Worm (Caenorhabditis elegans): ENCODE results near the gene C28F5.1.

DNA sequence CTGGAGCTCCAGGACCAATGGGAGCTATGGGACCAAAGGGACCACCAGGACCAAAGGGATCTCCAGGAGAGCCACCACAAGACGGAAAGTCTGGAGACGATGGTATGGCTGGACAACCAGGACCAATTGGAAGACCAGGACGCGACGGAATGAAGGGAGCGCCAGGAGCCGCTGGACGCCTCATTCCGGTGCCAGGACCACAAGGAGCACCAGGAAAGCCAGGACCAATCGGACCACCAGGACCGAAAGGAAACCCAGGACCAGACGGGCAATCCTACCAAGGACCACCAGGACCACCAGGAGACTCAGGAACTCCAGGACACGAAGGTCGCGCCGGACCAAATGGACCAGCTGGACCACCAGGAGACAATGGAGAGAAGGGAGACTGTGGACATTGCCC is 39.7 kb downstream of the C28F5.1 start:
- no peak for TF ChIP-seq pqm-1 (tag; optimal IDR thresholded peaks at IDR 0.05)
- no peak for TF ChIP-seq nhr-237 (tag; optimal IDR thresholded peaks at IDR 0.05)
- no peak for TF ChIP-seq ztf-4 (tag; optimal IDR thresholded peaks at IDR 0.05)

Measured in whole organism, L3 larva.